Fruit fly (Drosophila melanogaster) whole organism, embryonic: ENCODE data around the gene spas.
A peak's percentile ranks its signal among the peaks of the same experiment; 100 is the strongest.

ENCODE experiments used
- Ada2b ChIP-seq: fragments of 200-800 bp; sonication (Bioruptor generic); IDR thresholded peaks from 2 replicates; pipeline ENCODE4 v1.3.6; 2022; ENCODE audit warnings: missing biosample characterization, missing genetic modification characterization
- BEAF-32 ChIP-seq: fragments of 200-800 bp; sonication (Bioruptor generic); optimal IDR thresholded peaks from 3 replicates; lab custom pipeline; 2017; ENCODE audit warnings: missing biosample characterization, missing genetic modification characterization, mild to moderate bottlenecking, moderate library complexity, missing genetic modification reagents
- Bdp1 ChIP-seq: fragments of 200-800 bp; sonication (Bioruptor generic); optimal IDR thresholded peaks from 3 replicates; lab custom pipeline; 2016; ENCODE audit warnings: missing biosample characterization, missing genetic modification characterization
- CG11398 ChIP-seq: fragments of 200-800 bp; sonication (Bioruptor generic); optimal IDR thresholded peaks from 2 replicates; lab custom pipeline; 2016; ENCODE audit warnings: missing biosample characterization, missing genetic modification characterization
- CG11560 ChIP-seq: fragments of 200-800 bp; sonication (Bioruptor generic); IDR thresholded peaks from 3 replicates; pipeline ENCODE4 v1.3.6; 2022; ENCODE audit warnings: missing biosample characterization, missing genetic modification characterization
- CG11723 ChIP-seq: fragments of 200-800 bp; sonication (Bioruptor generic); optimal IDR thresholded peaks from 2 replicates; lab custom pipeline; 2017; ENCODE audit warnings: missing biosample characterization, mild to moderate bottlenecking, missing genetic modification characterization
- CG12942 ChIP-seq: fragments of 200-800 bp; sonication (Bioruptor generic); optimal IDR thresholded peaks from 3 replicates; lab custom pipeline; 2016; ENCODE audit warnings: missing biosample characterization, missing genetic modification characterization
- CG14667 ChIP-seq: fragments of 200-800 bp; sonication (Bioruptor generic); IDR thresholded peaks from 2 replicates; pipeline ENCODE4 v1.3.6; 2022; ENCODE audit warnings: missing biosample characterization, missing genetic modification characterization
- CG15601 ChIP-seq: fragments of 200-800 bp; sonication (Bioruptor generic); optimal IDR thresholded peaks from 3 replicates; lab custom pipeline; 2019; ENCODE audit warnings: missing biosample characterization, mild to moderate bottlenecking, missing genetic modification characterization, moderate library complexity
- CG15696 ChIP-seq: fragments of 200-800 bp; sonication (Bioruptor generic); optimal IDR thresholded peaks from 2 replicates; lab custom pipeline; 2019; ENCODE audit warnings: missing biosample characterization, mild to moderate bottlenecking, missing genetic modification characterization, moderate library complexity
- CG1602 ChIP-seq: fragments of 200-800 bp; sonication (Bioruptor generic); optimal IDR thresholded peaks from 3 replicates; lab custom pipeline; 2016; ENCODE audit warnings: missing biosample characterization, missing genetic modification characterization
- CG1603 ChIP-seq: fragments of 200-800 bp; sonication (Bioruptor generic); optimal IDR thresholded peaks from 2 replicates; lab custom pipeline; 2019; ENCODE audit warnings: missing biosample characterization, mild to moderate bottlenecking, missing genetic modification characterization, moderate library complexity
- CG1792 ChIP-seq: fragments of 200-800 bp; sonication (Bioruptor generic); optimal IDR thresholded peaks from 2 replicates; lab custom pipeline; 2016; ENCODE audit warnings: missing biosample characterization, missing genetic modification characterization
- CG4854 ChIP-seq: fragments of 200-800 bp; sonication (Bioruptor generic); optimal IDR thresholded peaks from 2 replicates; lab custom pipeline; 2016; ENCODE audit warnings: missing biosample characterization, missing genetic modification characterization, inconsistent platforms
- CG6765 ChIP-seq: fragments of 200-800 bp; sonication (Bioruptor generic); optimal IDR thresholded peaks from 3 replicates; lab custom pipeline; 2017; ENCODE audit warnings: missing biosample characterization, mild to moderate bottlenecking, missing genetic modification characterization
- CG8924 ChIP-seq: fragments of 200-800 bp; optimal IDR thresholded peaks from 3 replicates; lab custom pipeline; 2019; ENCODE audit warnings: missing biosample characterization, mild to moderate bottlenecking, missing genetic modification characterization, moderate library complexity
- CTCF ChIP-seq: fragments of 200-800 bp; sonication (Bioruptor generic); optimal IDR thresholded peaks from 2 replicates; lab custom pipeline; 2017; ENCODE audit warnings: missing biosample characterization, mild to moderate bottlenecking, missing genetic modification characterization, moderate library complexity
- CoRest ChIP-seq: fragments of 200-800 bp; sonication (Bioruptor generic); optimal IDR thresholded peaks from 3 replicates; lab custom pipeline; 2018; ENCODE audit warnings: missing biosample characterization, mild to moderate bottlenecking, missing genetic modification characterization, moderate library complexity
- CrebB ChIP-seq: fragments of 200-800 bp; sonication (Bioruptor generic); optimal IDR thresholded peaks from 3 replicates; lab custom pipeline; 2018; ENCODE audit warnings: missing biosample characterization, mild to moderate bottlenecking, missing genetic modification characterization
- D19A ChIP-seq: fragments of 200-800 bp; optimal IDR thresholded peaks from 3 replicates; lab custom pipeline; 2019; ENCODE audit warnings: missing biosample characterization, mild to moderate bottlenecking, missing genetic modification characterization, moderate library complexity
- D19B ChIP-seq: fragments of 200-800 bp; sonication (Bioruptor generic); optimal IDR thresholded peaks from 2 replicates; lab custom pipeline; 2017; ENCODE audit warnings: missing biosample characterization, mild to moderate bottlenecking, missing genetic modification characterization
- Ets97D ChIP-seq: fragments of 200-800 bp; sonication (Bioruptor generic); optimal IDR thresholded peaks from 3 replicates; lab custom pipeline; 2016; ENCODE audit warnings: missing biosample characterization, missing genetic modification characterization
- HLH4C ChIP-seq: fragments of 200-800 bp; sonication (Bioruptor generic); IDR thresholded peaks from 3 replicates; pipeline ENCODE4 v1.3.6; 2022; ENCODE audit warnings: missing biosample characterization, missing genetic modification characterization; ENCODE audit not compliant: partially characterized antibody
- HLH54F ChIP-seq: fragments of 200-800 bp; sonication (Bioruptor generic); optimal IDR thresholded peaks from 3 replicates; lab custom pipeline; 2016; ENCODE audit warnings: missing biosample characterization, missing genetic modification characterization
- Hand ChIP-seq: fragments of 200-800 bp; sonication (Bioruptor generic); optimal IDR thresholded peaks from 2 replicates; lab custom pipeline; 2017; ENCODE audit warnings: mild to moderate bottlenecking, missing biosample characterization, missing genetic modification reagents, missing genetic modification characterization
- Myb ChIP-seq: fragments of 200-800 bp; sonication (Bioruptor generic); optimal IDR thresholded peaks from 2 replicates; lab custom pipeline; 2016; ENCODE audit warnings: missing biosample characterization, missing genetic modification characterization
- NC2α ChIP-seq: fragments of 200-800 bp; sonication (Bioruptor generic); optimal IDR thresholded peaks from 2 replicates; lab custom pipeline; 2016; ENCODE audit warnings: missing biosample characterization, missing genetic modification characterization
- NK7.1 ChIP-seq: fragments of 200-800 bp; sonication (Bioruptor generic); optimal IDR thresholded peaks from 3 replicates; lab custom pipeline; 2016; ENCODE audit warnings: missing biosample characterization, missing genetic modification characterization
- Neu2 ChIP-seq: fragments of 200-800 bp; sonication (Bioruptor generic); optimal IDR thresholded peaks from 3 replicates; lab custom pipeline; 2016; ENCODE audit warnings: missing biosample characterization, missing genetic modification characterization, borderline replicate concordance
- Oli ChIP-seq: fragments of 200-800 bp; sonication (Bioruptor generic); optimal IDR thresholded peaks from 2 replicates; lab custom pipeline; 2018; ENCODE audit warnings: missing biosample characterization, mild to moderate bottlenecking, missing genetic modification characterization, moderate library complexity
- Stat92E ChIP-seq, 3 experiments: fragments of >200 bp in 2 of 3; fragments of 200-800 bp in 1 of 3; sonication (Bioruptor generic) in 1 of 3; optimal IDR thresholded peaks; 2 replicates each; lab custom pipeline; 2017 to 2019; ENCODE audit warnings: missing biosample characterization in 3 of 3, missing genetic modification characterization in 3 of 3, mild to moderate bottlenecking in 1 of 3, moderate library complexity in 1 of 3
- ac ChIP-seq: fragments of 200-800 bp; sonication (Bioruptor generic); optimal IDR thresholded peaks from 3 replicates; lab custom pipeline; 2017; ENCODE audit warnings: missing biosample characterization, mild to moderate bottlenecking, missing genetic modification characterization
- amos ChIP-seq: fragments of 200-800 bp; sonication (Bioruptor generic); IDR thresholded peaks from 2 replicates; pipeline ENCODE4 v1.3.6; 2022; ENCODE audit warnings: missing biosample characterization, missing genetic modification characterization; ENCODE audit not compliant: partially characterized antibody
- emc ChIP-seq: fragments of 200-800 bp; sonication (Bioruptor generic); optimal IDR thresholded peaks from 2 replicates; lab custom pipeline; 2016; ENCODE audit warnings: missing biosample characterization, missing genetic modification characterization
- ems ChIP-seq: fragments of 200-800 bp; sonication (Bioruptor generic); optimal IDR thresholded peaks from 3 replicates; lab custom pipeline; 2016; ENCODE audit warnings: missing biosample characterization, missing genetic modification characterization
- fd3F ChIP-seq: fragments of 200-800 bp; sonication (Bioruptor generic); optimal IDR thresholded peaks from 2 replicates; lab custom pipeline; 2018; ENCODE audit warnings: missing biosample characterization, mild to moderate bottlenecking, missing genetic modification characterization, moderate library complexity
- fd64A ChIP-seq: fragments of 200-800 bp; sonication (Bioruptor generic); optimal IDR thresholded peaks from 3 replicates; lab custom pipeline; 2018; ENCODE audit warnings: missing biosample characterization, mild to moderate bottlenecking, missing genetic modification characterization
- gfzf ChIP-seq: fragments of 200-800 bp; sonication (Bioruptor generic); optimal IDR thresholded peaks from 2 replicates; lab custom pipeline; 2016; ENCODE audit warnings: missing biosample characterization, mild to moderate bottlenecking, missing genetic modification characterization, moderate library complexity
- hth ChIP-seq: fragments of >200 bp; optimal IDR thresholded peaks from 2 replicates; lab custom pipeline; 2017; ENCODE audit warnings: inconsistent platforms
- insv ChIP-seq, 2 experiments: fragments of 200-800 bp; sonication (Bioruptor generic); optimal IDR thresholded peaks; 3 replicates each; lab custom pipeline; 2016 to 2018; ENCODE audit warnings: missing biosample characterization in 2 of 2, missing genetic modification characterization in 2 of 2
- lola ChIP-seq, 3 experiments: fragments of >200 bp in 2 of 3; fragments of 200-800 bp in 1 of 3; sonication (Bioruptor generic) in 1 of 3; optimal IDR thresholded peaks; 2 replicates each; lab custom pipeline; 2017 to 2019; ENCODE audit warnings: missing biosample characterization in 3 of 3, missing genetic modification characterization in 3 of 3, mild to moderate bottlenecking in 1 of 3, moderate library complexity in 1 of 3
- onecut ChIP-seq: fragments of 200-800 bp; sonication (Bioruptor generic); IDR thresholded peaks from 2 replicates; pipeline ENCODE4 v1.3.6; 2022; ENCODE audit warnings: missing biosample characterization, missing genetic modification characterization
- p53 ChIP-seq: fragments of 200-800 bp; sonication (Bioruptor generic); optimal IDR thresholded peaks from 2 replicates; lab custom pipeline; 2016; ENCODE audit warnings: missing biosample characterization, missing genetic modification characterization
- pan ChIP-seq, 4 experiments: fragments of >200 bp in 3 of 4; fragments of 200-800 bp in 1 of 4; sonication (Bioruptor generic) in 1 of 4; optimal IDR thresholded peaks in 3 of 4; IDR thresholded peaks in 1 of 4; 2 replicates each; pipeline versions ENCODE4 v1.3.6 to Lab custom; 2017 to 2022; ENCODE audit warnings: missing biosample characterization in 2 of 4, missing genetic modification characterization in 2 of 4, mixed read lengths in 1 of 4
- row ChIP-seq: fragments of 200-800 bp; sonication (Bioruptor generic); IDR thresholded peaks from 3 replicates; pipeline ENCODE4 v1.3.6; 2022; ENCODE audit warnings: missing biosample characterization, missing genetic modification characterization
- schlank ChIP-seq: fragments of 200-800 bp; sonication (Bioruptor generic); optimal IDR thresholded peaks from 2 replicates; lab custom pipeline; 2018; ENCODE audit warnings: missing biosample characterization, mild to moderate bottlenecking, missing genetic modification characterization
- tin ChIP-seq: fragments of 200-800 bp; sonication (Bioruptor generic); optimal IDR thresholded peaks from 3 replicates; lab custom pipeline; 2016; ENCODE audit warnings: missing biosample characterization, missing genetic modification characterization
- usp ChIP-seq: fragments of >200 bp; optimal IDR thresholded peaks from 2 replicates; lab custom pipeline; 2017; ENCODE audit warnings: missing biosample characterization, missing genetic modification characterization

The spas gene

dm6 chr3R:23992823-23993797 lies 44.9 kb upstream of the spas start, which contains the start of the genes Epp and Rab7 (continued):
- TF ChIP-seq HLH54F (GFP tag; lab: Kevin White, UChicago): peak; percentile 64
- no peak for TF ChIP-seq Ada2b (GFP tag; lab: Robert Waterston, UW)
- peak; percentile 44 for TF ChIP-seq CG6765 (GFP tag; lab: Kevin White, UChicago)
- no peak for TF ChIP-seq CG15696
- no peak for TF ChIP-seq usp (GFP tag; lab: Kevin White, UChicago)
- TF ChIP-seq NK7.1 (GFP tag; lab: Kevin White, UChicago): no peak
- TF ChIP-seq CoRest (tag; lab: Kevin White, UChicago): peak; percentile 8
- TF ChIP-seq CG11723: no peak
- TF ChIP-seq gfzf (GFP tag; lab: Kevin White, UChicago): peak; percentile 20
- no peak for TF ChIP-seq CG1602 (GFP tag; lab: Kevin White, UChicago)
- TF ChIP-seq Myb (GFP tag; lab: Kevin White, UChicago): peak; percentile 46
- no peak for TF ChIP-seq Hand (GFP tag; lab: Kevin White, UChicago)
- TF ChIP-seq BEAF-32 (GFP tag; lab: Kevin White, UChicago): peak; percentile 94
- TF ChIP-seq Ets97D: peak; percentile 73
- peak; percentile 29 for TF ChIP-seq CTCF (GFP tag; lab: Kevin White, UChicago)
- peak; percentile 5 for TF ChIP-seq CG1792 (GFP tag; lab: Kevin White, UChicago)
- TF ChIP-seq Neu2 (GFP tag; lab: Kevin White, UChicago): no peak
- peak; percentile 41 for TF ChIP-seq CG12942 (GFP tag; lab: Kevin White, UChicago)
- peak; percentile 88 for TF ChIP-seq HLH4C
- no peak for TF ChIP-seq ac (GFP tag; lab: Kevin White, UChicago)
- no peak for TF ChIP-seq D19B (GFP tag; lab: Kevin White, UChicago)
- no peak for TF ChIP-seq lola (GFP tag; optimal IDR thresholded peaks at IDR 0.05; lab: Kevin White, UChicago)
- peak; percentile 13 for TF ChIP-seq CG4854 (GFP tag; lab: Kevin White, UChicago)
- no peak for TF ChIP-seq fd64A (GFP tag; lab: Kevin White, UChicago)
- no peak for TF ChIP-seq pan (optimal IDR thresholded peaks at IDR 0.05; lab: Kevin White, UChicago)
- TF ChIP-seq pan (GFP tag; optimal IDR thresholded peaks at IDR 0.05 in 1 of 2, IDR thresholded peaks at IDR 0.05 in 1 of 2): no peak
- peak; percentile 68 for TF ChIP-seq ems (GFP tag; lab: Kevin White, UChicago)
- peak; percentile 28 for TF ChIP-seq CG15601
- TF ChIP-seq schlank (tag; lab: Kevin White, UChicago): no peak
- TF ChIP-seq CG11398: no peak
- TF ChIP-seq CG11560 (tag; lab: Robert Waterston, UW): no peak
- TF ChIP-seq D19A (tag; lab: Kevin White, UChicago): no peak
- TF ChIP-seq amos: peak; percentile 95
- no peak for TF ChIP-seq Bdp1 (GFP tag; lab: Kevin White, UChicago)
- no peak for TF ChIP-seq hth
- TF ChIP-seq CG1603: peak; percentile 71
- TF ChIP-seq Oli (tag; lab: Kevin White, UChicago): no peak
- TF ChIP-seq CG14667: no peak
- TF ChIP-seq p53 (GFP tag; lab: Kevin White, UChicago): peak; percentile 32
- no peak for TF ChIP-seq NC2α (GFP tag; lab: Kevin White, UChicago)
- no peak for TF ChIP-seq CrebB (tag; lab: Kevin White, UChicago)
- TF ChIP-seq onecut (GFP tag; lab: Robert Waterston, UW): no peak; the same call in 1 of the 2 replicates
- TF ChIP-seq row (GFP tag; lab: Robert Waterston, UW): peak; percentile 25; the same call in 2 of the 3 replicates
- no peak for TF ChIP-seq fd3F
- no peak for TF ChIP-seq emc (GFP tag; lab: Kevin White, UChicago)
- no peak for TF ChIP-seq Stat92E (GFP tag; optimal IDR thresholded peaks at IDR 0.05; lab: Kevin White, UChicago)
- TF ChIP-seq CG8924 (tag; lab: Kevin White, UChicago): peak; percentile 56
- peak; percentile 10 for TF ChIP-seq tin (GFP tag; lab: Kevin White, UChicago)
- no peak for TF ChIP-seq insv (GFP tag; optimal IDR thresholded peaks at IDR 0.05; lab: Kevin White, UChicago)
